Worm (Caenorhabditis elegans) whole organism, young adult: Measurements from ENCODE around the gene sft-4.

Experiments used
- B0261.1 ChIP-seq: sonication (generic microtip); optimal IDR thresholded peaks from 2 replicates; lab custom pipeline; 2016; ENCODE audit warnings: mild to moderate bottlenecking, missing genetic modification characterization, moderate library complexity, missing compliant biosample characterization
- C06A6.2 ChIP-seq: fragments of 200-800 bp; sonication (Bioruptor generic); conservative IDR thresholded peaks from 2 replicates; pipeline ENCODE4 v1.3.6; 2022; ENCODE audit warnings: missing genetic modification characterization, missing compliant biosample characterization
- C17E4.6 ChIP-seq: fragments of 200-800 bp; sonication (Bioruptor generic); IDR thresholded peaks from 2 replicates; pipeline ENCODE4 v1.3.6; 2022; ENCODE audit warnings: missing genetic modification reagents, missing genetic modification characterization, missing compliant biosample characterization
- F49E8.2 ChIP-seq: sonication (generic microtip); optimal IDR thresholded peaks from 3 replicates; lab custom pipeline; 2017; ENCODE audit warnings: missing genetic modification characterization, mild to moderate bottlenecking, missing compliant biosample characterization, antibody characterized with exemption, moderate library complexity; ENCODE audit not compliant: insufficient read depth
- F52B5.7 ChIP-seq: sonication (generic microtip); optimal IDR thresholded peaks from 2 replicates; lab custom pipeline; 2016; ENCODE audit warnings: mild to moderate bottlenecking, missing genetic modification characterization, missing compliant biosample characterization
- F55B11.4 ChIP-seq: sonication (generic microtip); optimal IDR thresholded peaks from 2 replicates; lab custom pipeline; 2016; ENCODE audit warnings: missing compliant biosample characterization, missing genetic modification characterization, borderline replicate concordance; ENCODE audit not compliant: insufficient read depth
- Y53F4B.3 ChIP-seq: fragments of 200-800 bp; sonication (Bioruptor generic); IDR thresholded peaks from 2 replicates; pipeline ENCODE4 v1.3.6; 2022; ENCODE audit warnings: missing genetic modification reagents, missing genetic modification characterization, missing compliant biosample characterization
- Y53G8AR.9 ChIP-seq: fragments of 200-800 bp; sonication (Bioruptor generic); conservative IDR thresholded peaks from 2 replicates; pipeline ENCODE4 v1.3.6; 2022; ENCODE audit warnings: missing genetic modification reagents, missing genetic modification characterization, missing compliant biosample characterization
- Y56A3A.18 ChIP-seq: fragments of 200-800 bp; sonication (Bioruptor generic); IDR thresholded peaks from 2 replicates; pipeline ENCODE4 v1.3.6; 2022; ENCODE audit warnings: missing genetic modification reagents, missing genetic modification characterization, missing compliant biosample characterization
- aptf-3 ChIP-seq: fragments of 200-800 bp; sonication (Bioruptor generic); IDR thresholded peaks from 2 replicates; pipeline ENCODE4 v1.3.6; 2022; ENCODE audit warnings: missing genetic modification characterization, missing compliant biosample characterization
- athp-1 ChIP-seq: sonication (generic microtip); optimal IDR thresholded peaks from 2 replicates; lab custom pipeline; 2017; ENCODE audit warnings: mild to moderate bottlenecking, missing genetic modification characterization, missing compliant biosample characterization
- bed-2 ChIP-seq: fragments of 200-800 bp; sonication (Bioruptor generic); IDR thresholded peaks from 2 replicates; pipeline ENCODE4 v1.3.6; 2022; ENCODE audit warnings: missing genetic modification reagents, missing genetic modification characterization, missing compliant biosample characterization
- cebp-1 ChIP-seq, 2 experiments: fragments of 200-800 bp in 1 of 2; sonication (Bioruptor generic) in 1 of 2; sonication (generic microtip) in 1 of 2; IDR thresholded peaks in 1 of 2; optimal IDR thresholded peaks in 1 of 2; 2 replicates each; pipeline versions ENCODE4 v1.3.6 to Lab custom; 2017 to 2022; ENCODE audit warnings: missing compliant biosample characterization in 2 of 2, missing genetic modification characterization in 2 of 2, mild to moderate bottlenecking in 1 of 2, missing genetic modification reagents in 1 of 2, moderate library complexity in 1 of 2
- ceh-40 ChIP-seq: fragments of 200-800 bp; sonication (Bioruptor generic); IDR thresholded peaks from 2 replicates; pipeline ENCODE4 v1.3.6; 2022; ENCODE audit warnings: missing genetic modification characterization, missing compliant biosample characterization
- ceh-58 ChIP-seq: fragments of 200-800 bp; sonication (Bioruptor generic); IDR thresholded peaks from 2 replicates; pipeline ENCODE4 v1.3.6; 2022; ENCODE audit warnings: missing genetic modification characterization, missing compliant biosample characterization
- ceh-91 ChIP-seq: fragments of 200-800 bp; sonication (Bioruptor generic); IDR thresholded peaks from 2 replicates; pipeline ENCODE4 v1.3.6; 2022; ENCODE audit warnings: missing genetic modification reagents, missing genetic modification characterization, missing compliant biosample characterization
- efl-1 ChIP-seq: fragments of 150-350 bp; optimal IDR thresholded peaks from 2 replicates; lab custom pipeline; 2014; ENCODE audit warnings: missing biosample characterization, missing genetic modification reagents, missing genetic modification characterization
- egl-44 ChIP-seq: fragments of 200-800 bp; sonication (Bioruptor generic); IDR thresholded peaks from 2 replicates; pipeline ENCODE4 v1.3.6; 2022; ENCODE audit warnings: missing genetic modification reagents, missing genetic modification characterization, missing compliant biosample characterization
- egrh-3 ChIP-seq: fragments of 200-800 bp; sonication (Bioruptor generic); IDR thresholded peaks from 2 replicates; pipeline ENCODE4 v1.3.6; 2022; ENCODE audit warnings: missing genetic modification reagents, missing genetic modification characterization, missing compliant biosample characterization
- ekl-4 ChIP-seq: fragments of 200-800 bp; sonication (Bioruptor generic); IDR thresholded peaks from 2 replicates; pipeline ENCODE4 v1.3.6; 2022; ENCODE audit warnings: missing genetic modification reagents, missing genetic modification characterization, missing compliant biosample characterization
- ets-4 ChIP-seq: fragments of 200-800 bp; sonication (Bioruptor generic); optimal IDR thresholded peaks from 2 replicates; lab custom pipeline; 2018; ENCODE audit warnings: mild to moderate bottlenecking, missing genetic modification characterization, missing compliant biosample characterization
- him-1 ChIP-seq: sonication (generic microtip); optimal IDR thresholded peaks from 2 replicates; lab custom pipeline; 2016; ENCODE audit warnings: missing genotype, missing genetic modification reagents, missing genetic modification characterization, missing compliant biosample characterization
- hlh-12 ChIP-seq: sonication (generic microtip); optimal IDR thresholded peaks from 2 replicates; lab custom pipeline; 2016; ENCODE audit warnings: missing genetic modification characterization, missing compliant biosample characterization
- hrde-1 ChIP-seq: sonication (generic microtip); optimal IDR thresholded peaks from 2 replicates; lab custom pipeline; 2016; ENCODE audit warnings: missing genetic modification characterization, mild to moderate bottlenecking, missing compliant biosample characterization, moderate library complexity, missing genotype, missing genetic modification reagents, borderline replicate concordance
- hsf-1 ChIP-seq: fragments of 200-800 bp; sonication (Bioruptor generic); IDR thresholded peaks from 2 replicates; pipeline ENCODE4 v1.3.6; 2022; ENCODE audit warnings: missing genetic modification reagents, missing genetic modification characterization, missing compliant biosample characterization
- let-607 ChIP-seq, 2 experiments: fragments of 200-800 bp in 1 of 2; sonication (Bioruptor generic) in 1 of 2; sonication (generic microtip) in 1 of 2; optimal IDR thresholded peaks; 2 replicates each; lab custom pipeline; 2016 to 2018; ENCODE audit warnings: mild to moderate bottlenecking in 2 of 2, missing compliant biosample characterization in 2 of 2, missing genetic modification characterization in 2 of 2, moderate library complexity in 2 of 2, missing genotype in 1 of 2
- lin-54 ChIP-seq: fragments of 200-800 bp; sonication (Bioruptor generic); optimal IDR thresholded peaks from 2 replicates; lab custom pipeline; 2018; ENCODE audit warnings: mild to moderate bottlenecking, missing genetic modification characterization, missing compliant biosample characterization
- lir-1 ChIP-seq: fragments of 200-800 bp; sonication (Bioruptor generic); conservative IDR thresholded peaks from 2 replicates; pipeline ENCODE4 v1.3.6; 2022; ENCODE audit warnings: missing genetic modification reagents, missing genetic modification characterization, missing compliant biosample characterization
- lsy-27 ChIP-seq: sonication (generic microtip); optimal IDR thresholded peaks from 2 replicates; lab custom pipeline; 2017; ENCODE audit warnings: missing genetic modification characterization, mild to moderate bottlenecking, missing compliant biosample characterization, antibody characterized with exemption, missing genotype, borderline replicate concordance; ENCODE audit not compliant: insufficient read depth
- madf-8 ChIP-seq: fragments of 200-800 bp; sonication (Bioruptor generic); conservative IDR thresholded peaks from 2 replicates; pipeline ENCODE4 v1.3.6; 2022; ENCODE audit warnings: missing genetic modification reagents, missing genetic modification characterization, missing compliant biosample characterization
- mxl-1 ChIP-seq: sonication (generic microtip); optimal IDR thresholded peaks from 2 replicates; lab custom pipeline; 2016; ENCODE audit warnings: missing genetic modification characterization, missing compliant biosample characterization
- nfya-1 ChIP-seq: sonication (generic microtip); optimal IDR thresholded peaks from 2 replicates; lab custom pipeline; 2017; ENCODE audit warnings: antibody characterized with exemption, missing compliant biosample characterization, missing genetic modification characterization, borderline replicate concordance; ENCODE audit not compliant: insufficient read depth
- nfya-2 ChIP-seq: fragments of 200-800 bp; sonication (Bioruptor generic); IDR thresholded peaks from 2 replicates; pipeline ENCODE4 v1.3.6; 2022; ENCODE audit warnings: missing genetic modification reagents, missing genetic modification characterization, missing compliant biosample characterization
- nhr-179 ChIP-seq: sonication (generic microtip); optimal IDR thresholded peaks from 2 replicates; lab custom pipeline; 2016; ENCODE audit warnings: mild to moderate bottlenecking, missing genetic modification characterization, missing compliant biosample characterization
- nhr-80 ChIP-seq: sonication (generic microtip); optimal IDR thresholded peaks from 2 replicates; lab custom pipeline; 2016; ENCODE audit warnings: missing genetic modification characterization, missing compliant biosample characterization
- nhr-90 ChIP-seq: sonication (generic microtip); optimal IDR thresholded peaks from 2 replicates; lab custom pipeline; 2016; ENCODE audit warnings: missing genotype, mild to moderate bottlenecking, missing genetic modification characterization, missing compliant biosample characterization
- pha-4 ChIP-seq: fragments of 150-350 bp; sonication (generic microtip); optimal IDR thresholded peaks from 2 replicates; lab custom pipeline; 2014; ENCODE audit warnings: missing biosample characterization, missing genetic modification reagents, missing genetic modification characterization
- repo-1 ChIP-seq: sonication (generic microtip); optimal IDR thresholded peaks from 2 replicates; lab custom pipeline; 2017; ENCODE audit warnings: mild to moderate bottlenecking, missing genetic modification characterization, missing compliant biosample characterization
- snpc-3.4 ChIP-seq: sonication (generic microtip); optimal IDR thresholded peaks from 2 replicates; lab custom pipeline; 2017; ENCODE audit warnings: missing genetic modification characterization, mild to moderate bottlenecking, missing compliant biosample characterization, antibody characterized with exemption, moderate library complexity, missing genotype, missing genetic modification reagents
- sptf-2 ChIP-seq: fragments of 200-800 bp; sonication (Bioruptor generic); optimal IDR thresholded peaks from 2 replicates; lab custom pipeline; 2018; ENCODE audit warnings: mild to moderate bottlenecking, missing genetic modification characterization, missing compliant biosample characterization
- tbp1 ChIP-seq: fragments of 200-800 bp; sonication (Bioruptor generic); optimal IDR thresholded peaks from 2 replicates; lab custom pipeline; 2018; ENCODE audit warnings: mild to moderate bottlenecking, missing genetic modification characterization, missing compliant biosample characterization
- zfh-2 ChIP-seq: fragments of 200-800 bp; sonication (Bioruptor generic); conservative IDR thresholded peaks from 2 replicates; pipeline ENCODE4 v1.3.6; 2022; ENCODE audit warnings: missing genetic modification reagents, missing genetic modification characterization, missing compliant biosample characterization
- zim-3 ChIP-seq: sonication (generic microtip); optimal IDR thresholded peaks from 2 replicates; lab custom pipeline; 2017; ENCODE audit warnings: mild to moderate bottlenecking, missing genetic modification characterization, moderate library complexity, missing compliant biosample characterization
- ztf-28 ChIP-seq: fragments of 200-800 bp; sonication (Bioruptor generic); IDR thresholded peaks from 2 replicates; pipeline ENCODE4 v1.3.6; 2022; ENCODE audit warnings: missing genetic modification reagents, missing genetic modification characterization, missing compliant biosample characterization
- ztf-6 ChIP-seq: fragments of 200-800 bp; sonication (Bioruptor generic); IDR thresholded peaks from 2 replicates; pipeline ENCODE4 v1.3.6; 2022; ENCODE audit warnings: missing genetic modification reagents, missing genetic modification characterization, missing compliant biosample characterization

sft-4 gene

DNA sequence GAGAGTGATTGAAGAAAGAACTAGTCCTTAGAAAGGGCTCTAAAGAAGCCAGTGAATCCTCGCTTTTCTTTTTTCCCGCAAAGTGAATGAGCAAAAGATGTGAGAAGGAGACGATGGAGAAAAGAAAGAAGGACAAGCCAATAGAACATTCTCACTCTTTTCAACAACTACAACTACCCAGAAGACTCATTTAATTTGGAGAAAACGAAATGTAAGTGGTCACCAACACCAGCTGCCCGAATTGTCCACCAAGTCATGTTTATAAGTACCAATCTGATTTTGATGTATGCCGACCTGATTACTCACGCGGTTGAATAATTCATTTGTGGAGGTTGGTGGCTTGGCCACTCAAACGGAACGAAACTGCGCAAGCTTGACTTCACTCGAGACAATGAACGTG, 22.1 kb upstream of the sft-4 start:
- TF ChIP-seq sptf-2, result no peak
- no peak for TF ChIP-seq lsy-27 (tag; lab: Kevin White, UChicago)
- no peak for TF ChIP-seq F55B11.4 (tag; lab: Kevin White, UChicago)
- no peak for TF ChIP-seq lir-1 (GFP tag; lab: Robert Waterston, UW)
- TF ChIP-seq B0261.1 (tag; lab: Kevin White, UChicago), result no peak
- no peak for TF ChIP-seq ceh-40
- TF ChIP-seq nhr-179 (tag; lab: Kevin White, UChicago), result no peak
- TF ChIP-seq bed-2, result no peak
- no peak for TF ChIP-seq cebp-1 (GFP tag; IDR thresholded peaks at IDR 0.05; lab: Robert Waterston, UW)
- no peak for TF ChIP-seq cebp-1 (tag; optimal IDR thresholded peaks at IDR 0.05; lab: Kevin White, UChicago)
- TF ChIP-seq mxl-1 (tag; lab: Kevin White, UChicago), result no peak
- TF ChIP-seq him-1, result no peak
- TF ChIP-seq ekl-4 (GFP tag; lab: Robert Waterston, UW), result no peak
- no peak for TF ChIP-seq ztf-28 (GFP tag; lab: Robert Waterston, UW)
- TF ChIP-seq, all 124 proteins: peak for 0

DNA sequence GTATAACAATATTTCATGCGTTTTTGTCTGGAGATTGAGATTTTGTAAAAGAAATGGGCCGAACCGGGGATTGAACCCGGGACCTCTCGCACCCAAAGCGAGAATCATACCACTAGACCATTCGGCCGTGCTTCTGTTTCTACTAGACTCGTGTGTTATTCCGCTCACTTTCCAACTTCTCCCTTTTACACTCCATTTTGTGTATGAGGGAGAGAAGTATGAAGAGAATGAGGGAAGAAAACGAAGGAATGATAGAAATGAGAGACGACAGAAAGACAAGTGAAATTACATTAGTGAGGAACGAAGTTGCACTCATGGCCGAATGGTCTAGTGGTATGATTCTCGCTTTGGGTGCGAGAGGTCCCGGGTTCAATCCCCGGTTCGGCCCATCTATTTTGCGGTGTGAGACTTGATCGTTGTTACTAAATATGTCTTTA, 20.7 kb upstream of the sft-4 start:
- TF ChIP-seq pha-4 (tag; lab: Kevin White, UChicago) (no peak), ceh-58 (GFP tag; lab: Robert Waterston, UW) (0 out of 2 replicates have a peak, but pooled peaks have one; percentile 47), aptf-3 (GFP tag; lab: Robert Waterston, UW) (0 out of 2 replicates have a peak, but pooled peaks have one; percentile 38), snpc-3.4 (tag; lab: Kevin White, UChicago) (peak; percentile 91), ceh-91 (GFP tag; lab: Robert Waterston, UW) (0 out of 2 replicates have a peak, but pooled peaks have one; percentile 29), Y56A3A.18 (GFP tag; lab: Robert Waterston, UW) (peak; percentile 74; the same call in 1 of the 2 replicates), athp-1 (peak; percentile 65), madf-8 (no peak), nhr-90 (tag; lab: Kevin White, UChicago) (peak; percentile 93), nfya-2 (GFP tag; lab: Robert Waterston, UW) (no peak), efl-1 (peak; percentile 21), nfya-1 (tag; lab: Kevin White, UChicago) (no peak), lin-54 (GFP tag; lab: Kevin White, UChicago) (peak; percentile 66), F49E8.2 (tag; lab: Kevin White, UChicago) (peak; percentile 36), hlh-12 (tag; lab: Kevin White, UChicago) (peak; percentile 77), C06A6.2 (GFP tag; lab: Robert Waterston, UW) (peak; percentile 61; the same call in 1 of the 2 replicates), zim-3 (tag; lab: Kevin White, UChicago) (peak; percentile 89), zfh-2 (no peak), ets-4 (GFP tag; lab: Kevin White, UChicago) (peak; percentile 76), tbp1 (GFP tag; lab: Kevin White, UChicago) (peak; percentile 96), sptf-2 (no peak), cebp-1 (GFP tag; IDR thresholded peaks at IDR 0.05; lab: Robert Waterston, UW) (peak; percentile 55; the same call in 1 of the 2 replicates), cebp-1 (tag; optimal IDR thresholded peaks at IDR 0.05; lab: Kevin White, UChicago) (peak; percentile 85), hsf-1 (GFP tag; lab: Robert Waterston, UW) (0 out of 2 replicates have a peak, but pooled peaks have one; percentile 59), hrde-1 (tag; lab: Kevin White, UChicago) (peak; percentile 54), Y53F4B.3 (no peak), egrh-3 (GFP tag; lab: Robert Waterston, UW) (peak; percentile 57), lsy-27 (tag; lab: Kevin White, UChicago) (no peak), nhr-80 (tag; lab: Kevin White, UChicago) (peak; percentile 52), ztf-6 (GFP tag; lab: Robert Waterston, UW) (0 out of 2 replicates have a peak, but pooled peaks have one; percentile 21), F52B5.7 (tag; lab: Kevin White, UChicago) (peak; percentile 86), egl-44 (GFP tag; lab: Robert Waterston, UW) (peak; percentile 89), let-607 (tag; optimal IDR thresholded peaks at IDR 0.05; lab: Kevin White, UChicago) (peak; percentile 60 to 75), C17E4.6 (GFP tag; lab: Robert Waterston, UW) (peak; percentile 56; the same call in 1 of the 2 replicates), repo-1 (tag; lab: Kevin White, UChicago) (peak; percentile 89), Y53G8AR.9 (GFP tag; lab: Robert Waterston, UW) (no peak)
